Worm (Caenorhabditis elegans) whole organism, midembryonic: ENCODE measurements around the gene idpp-13.

Experiments used
- T22C8.4 ChIP-seq: fragments of 200-800 bp; sonication (Bioruptor generic); IDR thresholded peaks from 2 replicates; pipeline ENCODE4 v1.3.6; 2022; ENCODE audit warnings: missing genetic modification characterization, missing compliant biosample characterization
- cog-1 ChIP-seq: sonication (generic microtip); optimal IDR thresholded peaks from 2 replicates; lab custom pipeline; 2016; ENCODE audit warnings: missing genetic modification characterization, missing compliant biosample characterization
- flt-1 ChIP-seq: fragments of 200-800 bp; sonication (Bioruptor generic); IDR thresholded peaks from 2 replicates; pipeline ENCODE4 v1.3.6; 2022; ENCODE audit warnings: missing genetic modification characterization, missing compliant biosample characterization
- klf-2 ChIP-seq: fragments of 200-800 bp; sonication (Bioruptor generic); conservative IDR thresholded peaks from 2 replicates; pipeline ENCODE4 v1.3.6; 2022; ENCODE audit warnings: missing genetic modification reagents, missing genetic modification characterization, missing compliant biosample characterization
- med-1 ChIP-seq: sonication (generic microtip); optimal IDR thresholded peaks from 2 replicates; lab custom pipeline; 2017; ENCODE audit warnings: missing genetic modification characterization, mild to moderate bottlenecking, missing compliant biosample characterization, antibody characterized with exemption, missing genetic modification reagents; ENCODE audit not compliant: insufficient read depth
- ref-1 ChIP-seq: fragments of 200-800 bp; sonication (Bioruptor generic); conservative IDR thresholded peaks from 2 replicates; pipeline ENCODE4 v1.3.6; 2022; ENCODE audit warnings: missing genetic modification reagents, missing genetic modification characterization, missing compliant biosample characterization
- tab-1 ChIP-seq: fragments of 200-800 bp; sonication (Bioruptor generic); IDR thresholded peaks from 2 replicates; pipeline ENCODE4 v1.3.6; 2022; ENCODE audit warnings: missing genetic modification characterization, missing compliant biosample characterization
- ztf-23 ChIP-seq: fragments of 200-800 bp; sonication (Bioruptor generic); IDR thresholded peaks from 2 replicates; pipeline ENCODE4 v1.3.6; 2022; ENCODE audit warnings: missing genetic modification reagents, missing genetic modification characterization, missing compliant biosample characterization
- ztf-29 ChIP-seq: fragments of 200-800 bp; sonication (Bioruptor generic); IDR thresholded peaks from 2 replicates; pipeline ENCODE4 v1.3.6; 2022; ENCODE audit warnings: missing genetic modification reagents, missing genetic modification characterization, missing compliant biosample characterization

idpp-13 gene

DNA sequence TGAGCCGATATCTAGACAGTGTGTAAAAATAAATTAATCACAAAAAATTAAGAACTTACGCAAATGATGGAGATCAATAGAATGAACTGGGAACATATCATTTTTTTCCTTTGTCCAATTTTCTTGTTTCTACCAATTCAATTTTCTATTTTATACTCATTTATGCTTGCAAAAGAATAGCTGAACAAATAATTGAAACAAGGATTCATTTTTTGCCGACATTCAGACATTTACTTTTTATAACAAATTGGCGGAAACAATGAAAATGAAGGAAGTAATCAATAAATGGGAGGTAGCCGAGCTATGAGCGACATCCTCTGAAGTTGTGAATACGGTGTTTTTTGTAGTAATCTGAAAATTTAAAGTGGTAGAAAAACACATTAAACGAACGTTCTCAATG lies at the start of gene idpp-13:
Gene idpp-13, minus strand, starts transcription at position 101 of the 400 bp plus-strand sequence.
- no peak for TF ChIP-seq klf-2 (GFP tag; lab: Robert Waterston, UW)
- TF ChIP-seq T22C8.4: no peak

DNA sequence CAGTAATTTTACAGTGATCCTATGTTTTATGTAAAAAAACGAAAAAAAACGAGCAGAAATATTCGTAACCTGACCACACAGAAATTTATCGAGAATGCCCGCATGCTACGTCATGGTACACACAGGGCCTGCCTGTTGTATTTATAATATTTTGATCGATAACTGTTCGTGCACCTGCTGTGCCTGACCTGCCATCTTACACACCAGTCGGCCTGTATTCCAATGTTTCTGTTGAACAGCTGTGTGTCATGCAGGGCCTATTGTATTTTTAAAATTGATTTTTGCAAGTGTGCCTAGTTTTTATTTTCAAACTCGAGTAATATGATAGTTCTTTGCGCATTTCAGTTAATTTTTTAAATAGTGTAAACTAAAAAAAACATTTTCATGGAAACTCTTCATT lies 49.5 kb upstream of the idpp-13 start:
- TF ChIP-seq ref-1 (GFP tag; lab: Robert Waterston, UW): no peak
- no peak for TF ChIP-seq ztf-29
- TF ChIP-seq flt-1: no peak
- TF ChIP-seq tab-1 (GFP tag; lab: Robert Waterston, UW): no peak
- no peak for TF ChIP-seq med-1 (GFP tag; lab: Kevin White, UChicago)
- no peak for TF ChIP-seq cog-1 (tag; lab: Kevin White, UChicago)
- no peak for TF ChIP-seq ztf-23 (GFP tag; lab: Robert Waterston, UW)
- no peak for TF ChIP-seq klf-2 (GFP tag; lab: Robert Waterston, UW)
- no peak for TF ChIP-seq T22C8.4

- TF ChIP-seq klf-2 (GFP tag; lab: Robert Waterston, UW): no peak
- no peak for TF ChIP-seq cog-1 (tag; lab: Kevin White, UChicago)
- no peak for TF ChIP-seq med-1 (GFP tag; lab: Kevin White, UChicago)
- no peak for TF ChIP-seq ref-1 (GFP tag; lab: Robert Waterston, UW)
- TF ChIP-seq flt-1: no peak
- TF ChIP-seq tab-1 (GFP tag; lab: Robert Waterston, UW): no peak
- TF ChIP-seq T22C8.4: no peak
- TF ChIP-seq ztf-29: no peak
- no peak for TF ChIP-seq ztf-23 (GFP tag; lab: Robert Waterston, UW)
Measured at ce11 chrIII:964637-965036, 47.8 kb upstream of the idpp-13 start.

ce11 chrIII:961948-962347 lies 45.2 kb upstream of the idpp-13 start, which contains the start of gene fbxa-51:
Gene fbxa-51 (plus strand): TSS chrIII:962269.
- TF ChIP-seq ztf-29 (no peak), flt-1 (no peak), ref-1 (GFP tag; lab: Robert Waterston, UW) (no peak), klf-2 (GFP tag; lab: Robert Waterston, UW) (no peak), tab-1 (GFP tag; lab: Robert Waterston, UW) (no peak), cog-1 (tag; lab: Kevin White, UChicago) (no peak), ztf-23 (GFP tag; lab: Robert Waterston, UW) (no peak), T22C8.4 (no peak), med-1 (GFP tag; lab: Kevin White, UChicago) (no peak)

DNA sequence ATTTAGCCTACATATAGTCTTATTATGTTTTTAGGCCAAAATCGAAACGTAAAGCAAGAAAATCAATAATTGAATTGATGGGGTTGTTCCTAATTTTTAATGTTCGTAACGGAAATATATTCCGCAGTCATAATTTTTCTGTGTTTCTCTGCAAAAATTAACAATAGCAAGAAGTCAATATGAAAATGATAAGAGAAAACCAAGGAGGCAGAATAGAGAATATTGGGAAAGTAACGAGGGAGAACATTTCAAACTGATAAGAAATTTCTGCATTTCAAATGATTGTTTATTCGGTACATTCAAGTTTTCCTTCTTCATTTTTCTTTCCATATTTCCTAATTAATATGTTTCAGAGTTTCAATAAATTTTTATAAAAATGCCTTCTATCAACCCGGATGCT lies 39.2 kb upstream of the idpp-13 start, which contains the start of gene fbxa-54:
Gene fbxa-54, plus strand, starts transcription at position 354 of the 400 bp plus-strand sequence.
- TF ChIP-seq ztf-29 (no peak), klf-2 (GFP tag; lab: Robert Waterston, UW) (no peak), T22C8.4 (no peak)

DNA sequence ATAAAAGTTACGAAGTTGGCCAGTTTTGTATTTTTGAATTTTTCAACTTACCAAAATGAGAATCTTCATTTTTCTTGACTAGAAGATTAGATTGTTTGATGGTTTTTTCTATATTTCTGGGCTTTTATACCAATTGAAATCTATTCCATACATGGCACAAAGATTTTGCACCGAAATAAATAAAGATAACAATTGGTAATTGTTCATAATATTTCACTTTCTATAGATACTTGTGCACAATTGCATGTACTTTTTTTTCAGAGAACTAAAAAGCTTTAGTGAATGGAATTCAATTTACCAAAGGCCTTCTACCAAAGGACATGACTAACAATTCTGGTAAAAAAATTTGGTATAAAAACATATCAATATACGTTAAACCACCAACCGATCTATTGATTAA lies 37.8 kb upstream of the idpp-13 start, which contains the start of the genes T12B5.15 and T12B5.14:
Gene T12B5.15, minus strand, starts transcription at position 101 of the 400 bp plus-strand sequence.
Gene T12B5.14, plus strand, starts transcription at position 321 of the 400 bp plus-strand sequence.
- TF ChIP-seq cog-1 (tag; lab: Kevin White, UChicago) (no peak), tab-1 (GFP tag; lab: Robert Waterston, UW) (no peak), ref-1 (GFP tag; lab: Robert Waterston, UW) (no peak), klf-2 (GFP tag; lab: Robert Waterston, UW) (no peak)

DNA sequence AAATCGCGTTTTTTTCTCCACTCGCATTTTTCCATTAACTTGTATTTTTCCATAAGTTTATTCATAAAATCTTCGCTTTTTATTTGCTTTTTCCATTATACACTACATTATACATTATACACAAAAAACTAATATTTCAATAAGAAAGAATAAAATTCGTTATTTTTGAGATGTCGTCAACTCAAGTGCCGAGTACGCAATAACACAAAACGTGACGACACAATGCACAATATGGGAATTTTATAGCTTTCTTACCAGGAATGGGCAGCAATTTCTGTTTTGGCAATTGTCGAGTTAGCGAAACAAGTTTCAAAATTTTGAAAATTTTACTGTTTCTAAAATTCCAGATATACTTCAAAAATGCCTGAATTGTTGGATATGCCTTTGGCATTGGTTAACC lies 35.4 kb upstream of the idpp-13 start, which contains the start of gene fbxa-10:
Gene fbxa-10, plus strand, starts transcription at position 207 of the 400 bp plus-strand sequence.
- no peak for TF ChIP-seq flt-1
- no peak for TF ChIP-seq med-1 (GFP tag; lab: Kevin White, UChicago)
- TF ChIP-seq ref-1 (GFP tag; lab: Robert Waterston, UW): no peak
- TF ChIP-seq cog-1 (tag; lab: Kevin White, UChicago): no peak
- no peak for TF ChIP-seq ztf-29
- no peak for TF ChIP-seq klf-2 (GFP tag; lab: Robert Waterston, UW)
- no peak for TF ChIP-seq T22C8.4
- no peak for TF ChIP-seq ztf-23 (GFP tag; lab: Robert Waterston, UW)
- no peak for TF ChIP-seq tab-1 (GFP tag; lab: Robert Waterston, UW)

- TF ChIP-seq tab-1 (GFP tag; lab: Robert Waterston, UW) (no peak), klf-2 (GFP tag; lab: Robert Waterston, UW) (no peak), ref-1 (GFP tag; lab: Robert Waterston, UW) (no peak), T22C8.4 (no peak), cog-1 (tag; lab: Kevin White, UChicago) (no peak), flt-1 (no peak), med-1 (GFP tag; lab: Kevin White, UChicago) (no peak), ztf-29 (no peak), ztf-23 (GFP tag; lab: Robert Waterston, UW) (no peak)
Measured at ce11 chrIII:950472-950871, 33.7 kb upstream of the idpp-13 start, which contains the start of the genes fbxa-67 and fbxa-11. Gene fbxa-67 (minus strand): TSS chrIII:950670. Gene fbxa-11 (plus strand): TSS chrIII:950869.

ce11 chrIII:946250-946725 lies 29.5 kb upstream of the idpp-13 start, which contains the start of gene fbxa-60:
Gene fbxa-60 (minus strand): TSS chrIII:946300.
- TF ChIP-seq T22C8.4 (no peak), ztf-29 (no peak), klf-2 (GFP tag; lab: Robert Waterston, UW) (no peak)

DNA sequence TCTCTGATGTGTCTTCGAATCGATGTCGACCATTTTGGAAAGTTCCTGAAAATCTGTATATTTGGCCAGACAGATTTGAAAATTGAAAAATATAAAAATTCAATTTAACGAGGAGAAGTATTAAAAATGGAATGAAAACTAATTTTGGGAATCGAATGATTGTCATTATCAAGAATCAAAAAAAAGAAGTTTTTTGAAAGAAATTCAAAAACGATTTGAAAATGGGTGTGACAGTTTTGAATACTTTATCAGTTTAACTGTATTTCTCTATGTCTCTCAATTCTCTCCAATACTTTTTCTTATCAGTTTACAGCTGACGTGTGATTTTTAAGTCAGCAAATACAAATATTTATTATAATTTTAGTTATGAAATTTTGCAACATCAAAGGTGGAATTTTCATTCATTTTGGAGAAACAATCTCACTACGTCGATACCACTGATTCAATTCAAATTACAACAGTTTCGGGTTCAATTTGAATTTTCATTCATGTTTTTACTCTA lies 26.7 kb upstream of the idpp-13 start, which contains the start of gene fbxa-59:
Gene fbxa-59, minus strand, starts transcription at position 51 of the 502 bp plus-strand sequence.
- no peak for TF ChIP-seq ref-1 (GFP tag; lab: Robert Waterston, UW)
- no peak for TF ChIP-seq ztf-29
- TF ChIP-seq flt-1: no peak
